Worm (Caenorhabditis elegans) whole organism, L2 larva: ENCODE results near the gene srx-85.

Experiments
- dmd-4 ChIP-seq: sonication (generic microtip); optimal IDR thresholded peaks from 2 replicates; lab custom pipeline; 2017; ENCODE audit warnings: missing biosample characterization, missing genetic modification characterization
- lsy-2 ChIP-seq, 2 experiments: fragments of 150-350 bp in 1 of 2; sonication (generic microtip) in 1 of 2; optimal IDR thresholded peaks; 2 replicates each; lab custom pipeline; 2014 to 2017; ENCODE audit warnings: missing biosample characterization in 2 of 2, missing genetic modification characterization in 2 of 2
- nhr-11 ChIP-seq: fragments of 150-350 bp; optimal IDR thresholded peaks from 2 replicates; lab custom pipeline; 2014; ENCODE audit warnings: missing biosample characterization, missing genetic modification characterization
- nhr-129 ChIP-seq: fragments of 150-350 bp; optimal IDR thresholded peaks from 2 replicates; lab custom pipeline; 2014; ENCODE audit warnings: missing biosample characterization, missing genetic modification characterization
- nhr-25 ChIP-seq: fragments of 150-350 bp; sonication (generic microtip); optimal IDR thresholded peaks from 3 replicates; lab custom pipeline; 2014; ENCODE audit warnings: missing biosample characterization, missing genetic modification characterization
- nhr-6 ChIP-seq: fragments of 150-350 bp; optimal IDR thresholded peaks from 2 replicates; lab custom pipeline; 2014; ENCODE audit warnings: missing biosample characterization, missing genetic modification characterization
- nhr-77 ChIP-seq: fragments of 150-350 bp; optimal IDR thresholded peaks from 2 replicates; lab custom pipeline; 2014; ENCODE audit warnings: missing biosample characterization, missing genetic modification characterization
- unc-55 ChIP-seq: fragments of 150-350 bp; sonication (generic microtip); optimal IDR thresholded peaks from 3 replicates; lab custom pipeline; 2014; ENCODE audit warnings: missing biosample characterization, missing genetic modification reagents, missing genetic modification characterization

- no peak for TF ChIP-seq nhr-77 (tag; lab: Kevin White, UChicago)
- TF ChIP-seq unc-55 (GFP tag; lab: Kevin White, UChicago): no peak
- no peak for TF ChIP-seq lsy-2 (tag; optimal IDR thresholded peaks at IDR 0.05; lab: Kevin White, UChicago)
- no peak for TF ChIP-seq nhr-25
- no peak for TF ChIP-seq nhr-11
- no peak for TF ChIP-seq nhr-129 (tag; lab: Kevin White, UChicago)
- TF ChIP-seq nhr-6 (tag; lab: Kevin White, UChicago): no peak
- no peak for TF ChIP-seq dmd-4 (tag; lab: Kevin White, UChicago)
These were observed 20.0 kb upstream of the srx-85 start for ce11 chrV:11532535-11532853.
